Fruit fly (Drosophila melanogaster) whole organism, embryonic: ENCODE data around the gene CG33791.

Experiments used
- CG10267 ChIP-seq: fragments of 200-800 bp; sonication (Bioruptor generic); optimal IDR thresholded peaks from 2 replicates; lab custom pipeline; 2018; ENCODE audit warnings: missing biosample characterization, mild to moderate bottlenecking, missing genetic modification characterization, moderate library complexity
- CG11085 ChIP-seq: fragments of 200-800 bp; sonication (Bioruptor generic); IDR thresholded peaks from 2 replicates; pipeline ENCODE4 v1.3.6; 2022; ENCODE audit warnings: missing biosample characterization, missing genetic modification characterization
- CG12071 ChIP-seq: fragments of 200-800 bp; sonication (Bioruptor generic); optimal IDR thresholded peaks from 3 replicates; lab custom pipeline; 2018; ENCODE audit warnings: missing biosample characterization, mild to moderate bottlenecking, missing genetic modification characterization
- CG12219 ChIP-seq: fragments of 200-800 bp; sonication (Bioruptor generic); optimal IDR thresholded peaks from 3 replicates; lab custom pipeline; 2018; ENCODE audit warnings: missing biosample characterization, mild to moderate bottlenecking, missing genetic modification characterization
- CG1233 ChIP-seq: fragments of 200-800 bp; sonication (Bioruptor generic); optimal IDR thresholded peaks from 4 replicates; lab custom pipeline; 2018; ENCODE audit warnings: missing biosample characterization, mild to moderate bottlenecking, missing genetic modification characterization
- CG13123 ChIP-seq: fragments of 200-800 bp; sonication (Bioruptor generic); optimal IDR thresholded peaks from 2 replicates; lab custom pipeline; 2016; ENCODE audit warnings: missing biosample characterization, missing genetic modification characterization
- CG1647 ChIP-seq: fragments of 200-800 bp; sonication (Bioruptor generic); optimal IDR thresholded peaks from 3 replicates; lab custom pipeline; 2016; ENCODE audit warnings: missing biosample characterization, missing genetic modification characterization
- CG17802 ChIP-seq: fragments of 200-800 bp; sonication (Bioruptor generic); optimal IDR thresholded peaks from 2 replicates; lab custom pipeline; 2018; ENCODE audit warnings: missing biosample characterization, mild to moderate bottlenecking, missing genetic modification characterization, moderate library complexity
- CG2116 ChIP-seq: fragments of 200-800 bp; sonication (Bioruptor generic); optimal IDR thresholded peaks from 3 replicates; lab custom pipeline; 2018; ENCODE audit warnings: missing biosample characterization, mild to moderate bottlenecking, missing genetic modification characterization
- CG2129 ChIP-seq: fragments of 200-800 bp; sonication (Bioruptor generic); IDR thresholded peaks from 2 replicates; pipeline ENCODE4 v1.3.6; 2022; ENCODE audit warnings: missing biosample characterization, missing genetic modification characterization; ENCODE audit not compliant: partially characterized antibody
- CG2678 ChIP-seq: fragments of 200-800 bp; sonication (Bioruptor generic); optimal IDR thresholded peaks from 3 replicates; lab custom pipeline; 2019; ENCODE audit warnings: missing biosample characterization, mild to moderate bottlenecking, missing genetic modification characterization, moderate library complexity
- CG30020 ChIP-seq: fragments of 200-800 bp; optimal IDR thresholded peaks from 2 replicates; lab custom pipeline; 2019; ENCODE audit warnings: missing biosample characterization, mild to moderate bottlenecking, missing genetic modification characterization, moderate library complexity
- CG3163 ChIP-seq: fragments of 200-800 bp; sonication (Bioruptor generic); optimal IDR thresholded peaks from 3 replicates; lab custom pipeline; 2016; ENCODE audit warnings: missing biosample characterization, missing genetic modification characterization
- CG33213 ChIP-seq: fragments of 200-800 bp; sonication (Bioruptor generic); optimal IDR thresholded peaks from 3 replicates; lab custom pipeline; 2016; ENCODE audit warnings: missing biosample characterization, missing genetic modification characterization
- CG4404 ChIP-seq: fragments of 200-800 bp; sonication (Bioruptor generic); IDR thresholded peaks from 2 replicates; pipeline ENCODE4 v1.3.6; 2022; ENCODE audit warnings: missing biosample characterization, missing genetic modification characterization
- CG4707 ChIP-seq: fragments of 200-800 bp; sonication (Bioruptor generic); optimal IDR thresholded peaks from 2 replicates; lab custom pipeline; 2018; ENCODE audit warnings: missing biosample characterization, mild to moderate bottlenecking, missing genetic modification characterization, moderate library complexity
- CG7745 ChIP-seq: fragments of 200-800 bp; sonication (Bioruptor generic); optimal IDR thresholded peaks from 2 replicates; lab custom pipeline; 2018; ENCODE audit warnings: missing biosample characterization, mild to moderate bottlenecking, missing genetic modification characterization, moderate library complexity
- CG7786 ChIP-seq: fragments of 200-800 bp; sonication (Bioruptor generic); optimal IDR thresholded peaks from 2 replicates; lab custom pipeline; 2016; ENCODE audit warnings: missing biosample characterization, missing genetic modification characterization
- CG8478 ChIP-seq: fragments of >200 bp; optimal IDR thresholded peaks from 2 replicates; lab custom pipeline; 2018
- CG9932 ChIP-seq: fragments of 200-800 bp; sonication (Bioruptor generic); IDR thresholded peaks from 2 replicates; pipeline ENCODE4 v1.3.6; 2022; ENCODE audit warnings: missing biosample characterization, missing genetic modification characterization
- E2f1 ChIP-seq: fragments of 200-800 bp; sonication (Bioruptor generic); IDR thresholded peaks from 2 replicates; pipeline ENCODE4 v1.3.6; 2022; ENCODE audit warnings: missing biosample characterization, missing genetic modification characterization
- Fer2 ChIP-seq: fragments of 200-800 bp; sonication (Bioruptor generic); optimal IDR thresholded peaks from 2 replicates; lab custom pipeline; 2018; ENCODE audit warnings: missing biosample characterization, mild to moderate bottlenecking, missing genetic modification characterization, moderate library complexity
- HLHmδ ChIP-seq: fragments of 200-800 bp; sonication (Bioruptor generic); optimal IDR thresholded peaks from 2 replicates; lab custom pipeline; 2018; ENCODE audit warnings: missing biosample characterization, mild to moderate bottlenecking, missing genetic modification characterization, moderate library complexity
- Hey ChIP-seq: fragments of 200-800 bp; sonication (Bioruptor generic); optimal IDR thresholded peaks from 3 replicates; lab custom pipeline; 2018; ENCODE audit warnings: missing biosample characterization, mild to moderate bottlenecking, missing genetic modification characterization
- Med ChIP-seq: fragments of 200-800 bp; sonication (Bioruptor generic); peaks from one replicate; lab custom pipeline; 2016; ENCODE audit warnings: missing biosample characterization, missing genetic modification characterization, mild to moderate bottlenecking, inconsistent platforms, moderate library complexity
- NC2α ChIP-seq: fragments of 200-800 bp; sonication (Bioruptor generic); optimal IDR thresholded peaks from 2 replicates; lab custom pipeline; 2016; ENCODE audit warnings: missing biosample characterization, missing genetic modification characterization
- Neu2 ChIP-seq: fragments of 200-800 bp; sonication (Bioruptor generic); optimal IDR thresholded peaks from 3 replicates; lab custom pipeline; 2016; ENCODE audit warnings: missing biosample characterization, missing genetic modification characterization, borderline replicate concordance
- Nf-YA ChIP-seq: fragments of 200-800 bp; sonication (Bioruptor generic); IDR thresholded peaks from 2 replicates; pipeline ENCODE4 v1.3.6; 2022; ENCODE audit warnings: missing biosample characterization, missing genetic modification characterization
- Six4 ChIP-seq: fragments of 200-800 bp; sonication (Bioruptor generic); optimal IDR thresholded peaks from 2 replicates; lab custom pipeline; 2016; ENCODE audit warnings: missing biosample characterization, missing genetic modification characterization
- Ssrp ChIP-seq: fragments of 200-800 bp; sonication (Bioruptor generic); optimal IDR thresholded peaks from 2 replicates; lab custom pipeline; 2018; ENCODE audit warnings: missing biosample characterization, mild to moderate bottlenecking, missing genetic modification characterization, moderate library complexity
- ac ChIP-seq: fragments of 200-800 bp; sonication (Bioruptor generic); optimal IDR thresholded peaks from 3 replicates; lab custom pipeline; 2017; ENCODE audit warnings: missing biosample characterization, mild to moderate bottlenecking, missing genetic modification characterization
- btn ChIP-seq: fragments of 200-800 bp; sonication (Bioruptor generic); optimal IDR thresholded peaks from 2 replicates; lab custom pipeline; 2016; ENCODE audit warnings: missing biosample characterization, missing genetic modification characterization
- ci ChIP-seq: fragments of 200-800 bp; sonication (Bioruptor generic); IDR thresholded peaks from 3 replicates; pipeline ENCODE4 v1.3.6; 2022; ENCODE audit warnings: missing biosample characterization, missing genetic modification characterization
- disco-r ChIP-seq: fragments of 200-800 bp; sonication (Bioruptor generic); optimal IDR thresholded peaks from 2 replicates; lab custom pipeline; 2016; ENCODE audit warnings: missing biosample characterization, missing genetic modification characterization
- esg ChIP-seq: fragments of 200-800 bp; sonication (Bioruptor generic); conservative IDR thresholded peaks from 2 replicates; pipeline ENCODE4 v1.3.6; 2022; ENCODE audit warnings: missing biosample characterization, missing genetic modification characterization
- fu2 ChIP-seq: fragments of 200-800 bp; sonication (Bioruptor generic); optimal IDR thresholded peaks from 2 replicates; lab custom pipeline; 2016; ENCODE audit warnings: missing biosample characterization, missing genetic modification characterization
- jing ChIP-seq: fragments of 200-800 bp; sonication (Bioruptor generic); optimal IDR thresholded peaks from 2 replicates; lab custom pipeline; 2018; ENCODE audit warnings: missing biosample characterization, mild to moderate bottlenecking, missing genetic modification characterization
- klu ChIP-seq: fragments of 200-800 bp; sonication (Bioruptor generic); IDR thresholded peaks from 2 replicates; pipeline ENCODE4 v1.3.6; 2022; ENCODE audit warnings: missing biosample characterization, missing genetic modification characterization
- pnt ChIP-seq: fragments of 200-800 bp; sonication (Bioruptor generic); optimal IDR thresholded peaks from 3 replicates; lab custom pipeline; 2016; ENCODE audit warnings: missing biosample characterization, missing genetic modification characterization
- sens-2 ChIP-seq: fragments of 200-800 bp; sonication (Bioruptor generic); IDR thresholded peaks from 2 replicates; pipeline ENCODE4 v1.3.6; 2022; ENCODE audit warnings: missing biosample characterization, missing genetic modification characterization
- seq ChIP-seq: fragments of 200-800 bp; sonication (Bioruptor generic); IDR thresholded peaks from 2 replicates; pipeline ENCODE4 v1.3.6; 2022; ENCODE audit warnings: missing biosample characterization, missing genetic modification characterization
- sob ChIP-seq: fragments of 200-800 bp; sonication (Bioruptor generic); IDR thresholded peaks from 2 replicates; pipeline ENCODE4 v1.3.6; 2022; ENCODE audit warnings: missing biosample characterization, missing genetic modification characterization
- twi ChIP-seq: fragments of 200-800 bp; optimal IDR thresholded peaks from 2 replicates; lab custom pipeline; 2019; ENCODE audit warnings: missing biosample characterization, mild to moderate bottlenecking, missing genetic modification characterization, moderate library complexity
- vfl ChIP-seq: fragments of 200-800 bp; sonication (Bioruptor generic); optimal IDR thresholded peaks from 2 replicates; lab custom pipeline; 2016; ENCODE audit warnings: missing biosample characterization, missing genetic modification characterization
- wor ChIP-seq: fragments of 200-800 bp; sonication (Bioruptor generic); IDR thresholded peaks from 2 replicates; pipeline ENCODE4 v1.3.6; 2022; ENCODE audit warnings: missing biosample characterization, missing genetic modification characterization

CG33791 gene

DNA sequence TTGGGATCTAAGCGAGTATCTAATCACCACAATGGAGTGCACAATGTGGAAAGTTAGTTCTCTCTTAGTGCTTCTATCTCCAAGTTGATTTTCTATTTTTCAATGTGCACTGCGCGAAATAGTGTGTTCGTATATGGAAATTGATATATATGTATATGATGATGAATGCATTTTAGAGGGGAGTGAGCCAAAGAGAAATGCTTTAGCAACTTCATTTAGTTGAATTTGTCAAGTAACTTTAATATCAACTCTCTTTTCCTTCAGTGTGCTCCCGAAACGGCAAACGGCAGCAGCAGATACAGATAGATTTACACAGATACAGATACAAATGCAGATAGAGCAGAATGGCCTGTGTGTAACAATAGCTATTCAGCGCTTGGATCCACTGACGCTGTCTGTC, 18.8 kb upstream of the CG33791 start (continued):
- TF ChIP-seq CG17802 (tag; lab: Kevin White, UChicago) (peak; percentile 22), twi (peak; percentile 28), pnt (GFP tag; lab: Kevin White, UChicago) (peak; percentile 29), btn (no peak), CG12071 (GFP tag; lab: Kevin White, UChicago) (no peak), wor (no peak; the same call in 1 of the 2 replicates), jing (GFP tag; lab: Kevin White, UChicago) (peak; percentile 63), CG2129 (GFP tag; lab: Robert Waterston, UW) (no peak), CG2678 (tag; lab: Kevin White, UChicago) (peak; percentile 58), CG1233 (GFP tag; lab: Kevin White, UChicago) (peak; percentile 53), sob (GFP tag; lab: Robert Waterston, UW) (peak; percentile 55; the same call in 1 of the 2 replicates), ac (peak; percentile 0), Nf-YA (GFP tag; lab: Robert Waterston, UW) (no peak), disco-r (GFP tag; lab: Kevin White, UChicago) (no peak), Med (GFP tag; lab: Kevin White, UChicago) (peak; percentile 93), CG13123 (GFP tag; lab: Kevin White, UChicago) (peak; percentile 23), vfl (GFP tag; lab: Kevin White, UChicago) (no peak), CG2116 (GFP tag; lab: Kevin White, UChicago) (peak; percentile 18), ci (peak; percentile 85), CG11085 (no peak), esg (peak; percentile 71), CG3163 (GFP tag; lab: Kevin White, UChicago) (no peak), HLHmδ (GFP tag; lab: Kevin White, UChicago) (no peak), Fer2 (tag; lab: Kevin White, UChicago) (no peak), E2f1 (GFP tag; lab: Robert Waterston, UW) (peak; percentile 34; the same call in 1 of the 2 replicates), Six4 (GFP tag; lab: Kevin White, UChicago) (peak; percentile 16), sens-2 (peak; percentile 53; the same call in 1 of the 2 replicates), CG33213 (GFP tag; lab: Kevin White, UChicago) (no peak), Neu2 (GFP tag; lab: Kevin White, UChicago) (no peak), klu (GFP tag; lab: Robert Waterston, UW) (0 out of 2 replicates have a peak, but pooled peaks have one; percentile 10), seq (peak; percentile 22; the same call in 1 of the 2 replicates), CG7745 (tag; lab: Kevin White, UChicago) (no peak), CG1647 (GFP tag; lab: Kevin White, UChicago) (no peak), CG30020 (tag; lab: Kevin White, UChicago) (no peak), CG8478 (lab: Kevin White, UChicago) (no peak), NC2α (GFP tag; lab: Kevin White, UChicago) (peak; percentile 44), CG4404 (peak; percentile 72), fu2 (peak; percentile 25), Ssrp (tag; lab: Kevin White, UChicago) (peak; percentile 71), CG10267 (peak; percentile 59), Hey (tag; lab: Kevin White, UChicago) (no peak), CG12219 (peak; percentile 64), CG9932 (GFP tag; lab: Robert Waterston, UW) (no peak), CG7786 (GFP tag; lab: Kevin White, UChicago) (peak; percentile 26), CG4707 (GFP tag; lab: Kevin White, UChicago) (peak; percentile 52)
